Worm (Caenorhabditis elegans) whole organism, L4 larva: Measurements from ENCODE around the gene W01B6.6.

Experiments used
- F26F4.8 ChIP-seq: fragments of 200-800 bp; sonication (Bioruptor generic); conservative IDR thresholded peaks from 2 replicates; pipeline ENCODE4 v1.3.6; 2022; ENCODE audit warnings: missing genetic modification characterization, missing compliant biosample characterization
- ceh-82 ChIP-seq: sonication (generic microtip); optimal IDR thresholded peaks from 2 replicates; lab custom pipeline; 2017; ENCODE audit warnings: missing biosample characterization, missing genetic modification characterization
- daf-12 ChIP-seq: fragments of 150-350 bp; optimal IDR thresholded peaks from 2 replicates; lab custom pipeline; 2014; ENCODE audit warnings: missing biosample characterization, missing genetic modification reagents, missing genetic modification characterization
- dve-1 ChIP-seq: sonication (generic microtip); optimal IDR thresholded peaks from 2 replicates; lab custom pipeline; 2017; ENCODE audit warnings: antibody characterized with exemption, mild to moderate bottlenecking, missing genetic modification characterization, missing compliant biosample characterization; ENCODE audit not compliant: insufficient read depth
- nhr-42 ChIP-seq: fragments of 200-800 bp; sonication (Bioruptor generic); IDR thresholded peaks from 2 replicates; pipeline ENCODE4 v1.3.6; 2022; ENCODE audit warnings: missing genetic modification characterization, missing compliant biosample characterization

- TF ChIP-seq ceh-82 (tag; lab: Kevin White, UChicago) (no peak), F26F4.8 (GFP tag; lab: Robert Waterston, UW) (no peak), daf-12 (no peak), nhr-42 (GFP tag; lab: Robert Waterston, UW) (no peak), dve-1 (tag; lab: Kevin White, UChicago) (no peak)
Measured at ce11 chrIV:10060795-10061194, 20.1 kb upstream of the W01B6.6 start.
